Worm (Caenorhabditis elegans): ENCODE results near the gene F21G4.6.

DNA sequence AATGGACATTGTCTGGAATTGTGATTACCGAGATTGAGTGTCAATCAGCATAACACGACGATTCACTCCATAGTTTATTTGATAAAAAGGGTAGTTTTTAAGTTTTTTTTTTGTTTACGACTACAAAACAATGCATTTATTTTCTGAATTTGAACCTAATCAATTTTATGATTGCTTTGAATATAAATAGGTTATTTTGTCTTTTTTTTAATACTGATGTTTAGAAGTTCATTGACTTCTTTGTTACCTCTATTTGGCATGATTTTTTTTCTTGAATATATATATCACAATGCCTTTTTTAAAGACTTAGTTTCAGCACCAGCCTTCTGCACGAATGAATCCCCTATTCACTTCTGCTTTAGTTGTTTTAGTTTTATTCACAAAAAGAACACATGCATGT is 47.7 kb downstream of the F21G4.6 start, which contains the start of gene R07B1.13:
- TF ChIP-seq him-1 (tag; optimal IDR thresholded peaks at IDR 0.05): no peak
- TF ChIP-seq W03F9.2 (tag; optimal IDR thresholded peaks at IDR 0.05): no peak
- no peak for TF ChIP-seq dao-5 (tag; optimal IDR thresholded peaks at IDR 0.05)

Data from whole organism, L4/young adult.